Worm (Caenorhabditis elegans): ENCODE data around the gene F28B12.6.

- TF ChIP-seq nhr-85 (tag) (no peak), rnt-1 (tag; optimal IDR thresholded peaks at IDR 0.05) (no peak), tlp-1 (tag; optimal IDR thresholded peaks at IDR 0.05) (no peak), zag-1 (tag; optimal IDR thresholded peaks at IDR 0.05) (no peak), lin-13 (GFP tag; optimal IDR thresholded peaks at IDR 0.05) (no peak), snpc-4 (tag; optimal IDR thresholded peaks at IDR 0.05) (no peak), pag-3 (tag; optimal IDR thresholded peaks at IDR 0.05; ENCODE audit: borderline replicate concordance, insufficient read depth) (no peak), fos-1 (tag; optimal IDR thresholded peaks at IDR 0.05) (no peak), nhr-76 (tag; optimal IDR thresholded peaks at IDR 0.05) (no peak), elt-2 (tag; optimal IDR thresholded peaks at IDR 0.05) (no peak), ztf-4 (tag; optimal IDR thresholded peaks at IDR 0.05) (no peak)
Observed at ce11 chrII:5906274-5906673, 34.4 kb upstream of the F28B12.6 start, which contains the start of gene F59G1.8.
